Worm (Caenorhabditis elegans) whole organism, L1 larva: Measurements from ENCODE around the gene Y51H4A.22.
A peak's percentile ranks its signal among the peaks of the same experiment; 100 is the strongest.

ENCODE experiments used
- C04F5.9 ChIP-seq: sonication (generic microtip); optimal IDR thresholded peaks from 2 replicates; lab custom pipeline; 2016; ENCODE audit warnings: missing genetic modification characterization, missing compliant biosample characterization
- C16A3.4 ChIP-seq: fragments of 150-350 bp; optimal IDR thresholded peaks from 2 replicates; lab custom pipeline; 2014; ENCODE audit warnings: missing biosample characterization, missing genetic modification characterization
- C34B4.2 ChIP-seq: sonication (generic microtip); optimal IDR thresholded peaks from 2 replicates; lab custom pipeline; 2017; ENCODE audit warnings: mild to moderate bottlenecking, missing genetic modification characterization, missing compliant biosample characterization
- alr-1 ChIP-seq: fragments of 200-800 bp; sonication (Bioruptor generic); optimal IDR thresholded peaks from 2 replicates; lab custom pipeline; 2018; ENCODE audit warnings: borderline replicate concordance, mild to moderate bottlenecking, missing genetic modification characterization, missing compliant biosample characterization
- ama-1 ChIP-seq: fragments of 150-350 bp; optimal IDR thresholded peaks from 2 replicates; lab custom pipeline; 2014
- blmp-1 ChIP-seq: fragments of 150-350 bp; optimal IDR thresholded peaks from 2 replicates; lab custom pipeline; 2014; ENCODE audit warnings: missing biosample characterization, missing genetic modification characterization
- ceh-8 ChIP-seq: fragments of 200-800 bp; sonication (Bioruptor generic); optimal IDR thresholded peaks from 2 replicates; lab custom pipeline; 2018; ENCODE audit warnings: mild to moderate bottlenecking, missing genetic modification characterization, moderate library complexity, missing compliant biosample characterization
- ceh-82 ChIP-seq, 3 experiments: fragments of 150-350 bp in 1 of 3; sonication (generic microtip) in 2 of 3; optimal IDR thresholded peaks; 2 replicates each; lab custom pipeline; 2014 to 2017; ENCODE audit warnings: missing biosample characterization in 3 of 3, missing genetic modification characterization in 3 of 3
- ceh-90 ChIP-seq: sonication (generic microtip); optimal IDR thresholded peaks from 2 replicates; lab custom pipeline; 2016; ENCODE audit warnings: missing genetic modification characterization, missing compliant biosample characterization
- dpl-1 ChIP-seq, 3 experiments: fragments of 150-350 bp in 2 of 3; sonication (generic microtip) in 1 of 3; optimal IDR thresholded peaks; 2 replicates each; lab custom pipeline; 2014 to 2017; ENCODE audit warnings: missing biosample characterization in 3 of 3, missing genetic modification characterization in 3 of 3, missing genetic modification reagents in 3 of 3
- dsc-1 ChIP-seq: sonication (generic microtip); optimal IDR thresholded peaks from 2 replicates; lab custom pipeline; 2016; ENCODE audit warnings: mild to moderate bottlenecking, missing genetic modification characterization, missing compliant biosample characterization
- efl-1 ChIP-seq, 4 experiments: fragments of 150-350 bp; optimal IDR thresholded peaks in 3 of 4; peaks in 1 of 4; 1 replicate in 1 of 4; 2 replicates in 3 of 4; lab custom pipeline; 2014; ENCODE audit warnings: missing biosample characterization in 2 of 4, missing genetic modification characterization in 2 of 4, missing genetic modification reagents in 2 of 4
- egl-13 ChIP-seq: sonication (generic microtip); optimal IDR thresholded peaks from 2 replicates; lab custom pipeline; 2016; ENCODE audit warnings: missing genotype, missing genetic modification reagents, missing genetic modification characterization, missing compliant biosample characterization
- elt-2 ChIP-seq: sonication (generic microtip); optimal IDR thresholded peaks from 2 replicates; lab custom pipeline; 2016; ENCODE audit warnings: missing genetic modification characterization, mild to moderate bottlenecking, inconsistent platforms, missing compliant biosample characterization, missing genetic modification reagents
- elt-3 ChIP-seq, 6 experiments: fragments of 150-350 bp in 1 of 6; sonication (generic microtip); optimal IDR thresholded peaks; 2 replicates each; lab custom pipeline; 2017 to 2018; ENCODE audit warnings: missing biosample characterization in 6 of 6, missing genetic modification characterization in 6 of 6, inconsistent platforms in 1 of 6
- fos-1 ChIP-seq: fragments of 150-350 bp; optimal IDR thresholded peaks from 2 replicates; lab custom pipeline; 2014; ENCODE audit warnings: missing biosample characterization, missing genetic modification characterization
- grh-1 ChIP-seq: fragments of 200-800 bp; sonication (Bioruptor generic); IDR thresholded peaks from 2 replicates; pipeline ENCODE4 v1.3.6; 2022; ENCODE audit warnings: missing genetic modification reagents, missing genetic modification characterization, missing compliant biosample characterization
- hlh-17 ChIP-seq: fragments of 200-800 bp; sonication (Bioruptor generic); optimal IDR thresholded peaks from 2 replicates; lab custom pipeline; 2018; ENCODE audit warnings: missing genetic modification characterization, mild to moderate bottlenecking, missing compliant biosample characterization, moderate library complexity, borderline replicate concordance
- hlh-4 ChIP-seq: sonication (generic microtip); optimal IDR thresholded peaks from 2 replicates; lab custom pipeline; 2016; ENCODE audit warnings: mild to moderate bottlenecking, missing genetic modification characterization, missing compliant biosample characterization
- lin-13 ChIP-seq: fragments of 150-350 bp; optimal IDR thresholded peaks from 2 replicates; lab custom pipeline; 2014; ENCODE audit warnings: missing biosample characterization, missing genetic modification reagents, missing genetic modification characterization
- lin-14 ChIP-seq: fragments of 200-800 bp; sonication (Bioruptor generic); optimal IDR thresholded peaks from 2 replicates; lab custom pipeline; 2018; ENCODE audit warnings: mild to moderate bottlenecking, missing genetic modification characterization, moderate library complexity, missing compliant biosample characterization
- lin-35 ChIP-seq, 2 experiments: fragments of 150-350 bp; optimal IDR thresholded peaks; 2 replicates each; lab custom pipeline; 2014; ENCODE audit warnings: missing biosample characterization in 2 of 2, missing genetic modification characterization in 2 of 2, missing genetic modification reagents in 2 of 2
- lir-3 ChIP-seq: sonication (generic microtip); optimal IDR thresholded peaks from 2 replicates; lab custom pipeline; 2016; ENCODE audit warnings: mild to moderate bottlenecking, missing genetic modification characterization, moderate library complexity, missing compliant biosample characterization; ENCODE audit not compliant: poor library complexity
- lsy-2 ChIP-seq, 2 experiments: fragments of 150-350 bp; optimal IDR thresholded peaks; 2 replicates each; lab custom pipeline; 2014; ENCODE audit warnings: missing biosample characterization in 2 of 2, missing genetic modification characterization in 2 of 2
- mab-9 ChIP-seq: fragments of 200-800 bp; sonication (Bioruptor generic); IDR thresholded peaks from 2 replicates; pipeline ENCODE4 v1.3.6; 2022; ENCODE audit warnings: missing genetic modification reagents, missing genetic modification characterization, missing compliant biosample characterization
- mdl-1 ChIP-seq, 2 experiments: fragments of 150-350 bp; optimal IDR thresholded peaks; 2 replicates each; lab custom pipeline; 2014 to 2017; ENCODE audit warnings: missing biosample characterization in 2 of 2, missing genetic modification characterization in 2 of 2, inconsistent platforms in 1 of 2
- mef-2 ChIP-seq: fragments of 150-350 bp; optimal IDR thresholded peaks from 2 replicates; lab custom pipeline; 2014; ENCODE audit warnings: missing biosample characterization, missing genetic modification characterization
- mep-1 ChIP-seq: fragments of 150-350 bp; optimal IDR thresholded peaks from 2 replicates; lab custom pipeline; 2014; ENCODE audit warnings: missing biosample characterization, missing genetic modification characterization
- nhr-19 ChIP-seq: fragments of 200-800 bp; sonication (Bioruptor generic); conservative IDR thresholded peaks from 2 replicates; pipeline ENCODE4 v1.3.6; 2022; ENCODE audit warnings: missing genetic modification characterization, missing compliant biosample characterization
- nhr-20 ChIP-seq: sonication (generic microtip); optimal IDR thresholded peaks from 2 replicates; lab custom pipeline; 2016; ENCODE audit warnings: mild to moderate bottlenecking, missing genetic modification characterization, missing compliant biosample characterization
- nhr-28 ChIP-seq: fragments of 150-350 bp; optimal IDR thresholded peaks from 2 replicates; lab custom pipeline; 2014; ENCODE audit warnings: missing biosample characterization, missing genetic modification characterization
- nhr-47 ChIP-seq: sonication (generic microtip); optimal IDR thresholded peaks from 2 replicates; lab custom pipeline; 2016; ENCODE audit warnings: mild to moderate bottlenecking, missing genetic modification characterization, moderate library complexity, missing compliant biosample characterization
- nhr-71 ChIP-seq: sonication (generic microtip); optimal IDR thresholded peaks from 2 replicates; lab custom pipeline; 2016; ENCODE audit warnings: mild to moderate bottlenecking, missing genetic modification characterization, moderate library complexity, missing compliant biosample characterization
- nhr-76 ChIP-seq: sonication (generic microtip); optimal IDR thresholded peaks from 2 replicates; lab custom pipeline; 2017; ENCODE audit warnings: missing biosample characterization, missing genetic modification characterization
- nhr-77 ChIP-seq: fragments of 150-350 bp; optimal IDR thresholded peaks from 2 replicates; lab custom pipeline; 2014; ENCODE audit warnings: missing biosample characterization, missing genetic modification characterization
- nhr-85 ChIP-seq: sonication (generic microtip); peaks from one replicate; lab custom pipeline; 2016; ENCODE audit warnings: missing genetic modification characterization, inconsistent platforms, missing compliant biosample characterization
- nhr-90 ChIP-seq: sonication (generic microtip); optimal IDR thresholded peaks from 2 replicates; lab custom pipeline; 2016; ENCODE audit warnings: mild to moderate bottlenecking, missing genetic modification characterization, missing compliant biosample characterization; ENCODE audit not compliant: poor library complexity
- pqm-1 ChIP-seq: sonication (generic microtip); optimal IDR thresholded peaks from 3 replicates; lab custom pipeline; 2017; ENCODE audit warnings: missing biosample characterization, missing genetic modification characterization
- rnt-1 ChIP-seq: sonication (generic microtip); optimal IDR thresholded peaks from 2 replicates; lab custom pipeline; 2016; ENCODE audit warnings: mild to moderate bottlenecking, missing genetic modification characterization, moderate library complexity, missing compliant biosample characterization
- snpc-4 ChIP-seq: fragments of 150-350 bp; optimal IDR thresholded peaks from 2 replicates; lab custom pipeline; 2014; ENCODE audit warnings: missing biosample characterization, missing genetic modification characterization
- snu-23 ChIP-seq: sonication (generic microtip); optimal IDR thresholded peaks from 2 replicates; lab custom pipeline; 2016; ENCODE audit warnings: missing genetic modification characterization, missing compliant biosample characterization
- swsn-7 ChIP-seq: sonication (generic microtip); optimal IDR thresholded peaks from 2 replicates; lab custom pipeline; 2016; ENCODE audit warnings: missing genetic modification characterization, missing compliant biosample characterization
- tlp-1 ChIP-seq: fragments of 150-350 bp; optimal IDR thresholded peaks from 2 replicates; lab custom pipeline; 2014; ENCODE audit warnings: missing biosample characterization, missing genetic modification characterization
- unc-30 ChIP-seq: sonication (generic microtip); optimal IDR thresholded peaks from 2 replicates; lab custom pipeline; 2017; ENCODE audit warnings: missing biosample characterization, missing genetic modification characterization
- unc-62 ChIP-seq: fragments of 150-350 bp; optimal IDR thresholded peaks from 2 replicates; lab custom pipeline; 2014; ENCODE audit warnings: missing biosample characterization, missing genetic modification reagents, missing genetic modification characterization
- unc-86 ChIP-seq: sonication (generic microtip); optimal IDR thresholded peaks from 2 replicates; lab custom pipeline; 2016; ENCODE audit warnings: missing genetic modification characterization, missing compliant biosample characterization
- vab-15 ChIP-seq: sonication (generic microtip); optimal IDR thresholded peaks from 2 replicates; lab custom pipeline; 2017; ENCODE audit warnings: missing genotype, mild to moderate bottlenecking, missing genetic modification characterization, missing compliant biosample characterization

Gene Y51H4A.22

DNA sequence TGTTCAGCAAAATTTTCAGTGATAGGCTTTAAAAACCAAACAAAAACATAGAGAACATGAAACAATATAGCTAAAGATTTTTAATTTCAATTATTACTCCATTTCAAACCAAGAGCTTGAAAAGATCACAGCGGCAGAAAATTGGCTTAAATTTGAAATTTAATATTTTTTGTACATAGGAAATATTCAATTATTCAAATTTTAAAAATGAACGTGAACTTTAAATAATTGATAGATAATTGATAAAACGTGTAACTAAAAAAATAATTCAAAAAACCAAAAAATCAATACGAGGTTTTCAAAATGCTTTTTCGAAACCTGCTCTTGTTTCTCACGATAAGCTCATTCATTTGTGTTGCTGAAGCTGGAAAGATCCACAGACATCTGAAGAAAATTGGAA lies at the start of gene Y51H4A.22:
Y51H4A.22 (plus strand) TSS at position 301 of the 400 bp plus-strand sequence.
- TF ChIP-seq vab-15 (no peak), ama-1 (lab: Kevin White, UChicago) (no peak), tlp-1 (tag; lab: Kevin White, UChicago) (no peak), mep-1 (tag; lab: Kevin White, UChicago) (no peak), C04F5.9 (tag; lab: Kevin White, UChicago) (no peak), fos-1 (no peak), mab-9 (GFP tag; lab: Robert Waterston, UW) (no peak), blmp-1 (no peak)

DNA sequence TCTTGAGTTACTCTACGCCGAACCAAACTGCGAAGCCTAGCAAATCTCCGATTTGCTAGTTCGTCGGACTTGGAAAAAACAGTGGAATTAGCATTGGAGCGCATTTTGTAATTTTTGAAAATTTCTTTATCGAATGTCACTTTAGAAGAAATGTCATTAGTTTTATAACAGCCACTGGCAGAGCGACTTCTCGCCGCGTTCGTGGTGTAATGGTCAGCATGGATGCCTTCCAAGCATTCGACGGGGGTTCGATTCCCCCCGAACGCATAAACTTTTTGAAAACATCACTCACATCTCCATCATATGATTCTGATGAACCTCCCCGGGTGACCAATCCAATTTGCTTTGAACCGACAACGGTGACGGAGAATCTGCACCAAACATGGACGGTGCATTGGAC lies 38.7 kb upstream of the Y51H4A.22 start:
- peak; percentile 32; the same call in 1 of the 2 replicates for TF ChIP-seq nhr-19 (GFP tag; lab: Robert Waterston, UW)

DNA sequence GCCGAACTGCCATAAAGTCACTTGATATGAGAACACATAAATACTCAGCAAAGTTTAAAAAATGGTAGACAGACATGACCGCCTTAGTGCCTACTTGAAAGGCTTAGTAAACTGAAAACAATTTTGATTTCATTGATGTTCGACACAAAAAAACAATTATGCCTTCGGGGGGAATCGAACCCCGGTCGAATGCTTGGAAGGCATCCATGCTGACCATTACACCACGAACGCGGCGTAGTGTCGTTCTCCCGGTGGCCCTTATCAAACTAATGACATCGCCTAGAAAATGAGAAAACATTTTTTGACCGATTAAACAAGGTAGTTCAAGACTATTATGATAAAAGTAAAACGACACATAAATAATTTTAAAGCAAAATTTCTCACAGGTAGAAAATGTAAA lies 36.3 kb upstream of the Y51H4A.22 start:
- TF ChIP-seq dpl-1 (GFP tag; optimal IDR thresholded peaks at IDR 0.05; lab: Kevin White, UChicago) (peak in 1 of 3 experiments; percentile 7), ceh-90 (tag; lab: Kevin White, UChicago) (no peak), nhr-85 (tag; lab: Kevin White, UChicago) (no peak), elt-3 (tag; optimal IDR thresholded peaks at IDR 0.05; lab: Kevin White, UChicago) (no peak), lin-13 (GFP tag; lab: Kevin White, UChicago) (peak; percentile 12), mdl-1 (tag; optimal IDR thresholded peaks at IDR 0.05; lab: Kevin White, UChicago) (peak in 1 of 2 experiments; percentile 6), rnt-1 (tag; lab: Kevin White, UChicago) (no peak), nhr-19 (GFP tag; lab: Robert Waterston, UW) (peak; percentile 32; the same call in 1 of the 2 replicates), lir-3 (tag; lab: Kevin White, UChicago) (peak; percentile 27), ceh-8 (GFP tag; lab: Kevin White, UChicago) (no peak), hlh-17 (no peak), lin-14 (GFP tag; lab: Kevin White, UChicago) (no peak), mef-2 (tag; lab: Kevin White, UChicago) (no peak), ama-1 (lab: Kevin White, UChicago) (no peak), nhr-20 (peak; percentile 35), pqm-1 (no peak), tlp-1 (tag; lab: Kevin White, UChicago) (no peak), dsc-1 (tag; lab: Kevin White, UChicago) (peak; percentile 29), nhr-71 (tag; lab: Kevin White, UChicago) (no peak), efl-1 (optimal IDR thresholded peaks at IDR 0.05; lab: Kevin White, UChicago) (peak in 1 of 2 experiments; percentile 27), efl-1 (GFP tag; optimal IDR thresholded peaks at IDR 0.05 in 1 of 2; lab: Kevin White, UChicago) (peak in 1 of 2 experiments; percentile 12), alr-1 (tag; lab: Kevin White, UChicago) (no peak), snpc-4 (peak; percentile 7), nhr-77 (tag; lab: Kevin White, UChicago) (peak; percentile 17), egl-13 (tag; lab: Kevin White, UChicago) (no peak), elt-2 (no peak), nhr-28 (tag; lab: Kevin White, UChicago) (no peak), lin-35 (GFP tag; optimal IDR thresholded peaks at IDR 0.05; lab: Kevin White, UChicago) (peak in 1 of 2 experiments; percentile 73), blmp-1 (peak; percentile 14), ceh-82 (tag; optimal IDR thresholded peaks at IDR 0.05; lab: Kevin White, UChicago) (peak in 1 of 3 experiments; percentile 4), C16A3.4 (tag; lab: Kevin White, UChicago) (peak; percentile 47), unc-30 (tag; lab: Kevin White, UChicago) (no peak), snu-23 (GFP tag; lab: Kevin White, UChicago) (peak; percentile 69), nhr-47 (peak; percentile 22), mep-1 (tag; lab: Kevin White, UChicago) (no peak), C34B4.2 (tag; lab: Kevin White, UChicago) (no peak), unc-86 (tag; lab: Kevin White, UChicago) (no peak), hlh-4 (no peak), nhr-76 (tag; lab: Kevin White, UChicago) (no peak), nhr-90 (tag; lab: Kevin White, UChicago) (peak; percentile 36), grh-1 (no peak), unc-62 (GFP tag; lab: Kevin White, UChicago) (no peak), lsy-2 (tag; optimal IDR thresholded peaks at IDR 0.05; lab: Kevin White, UChicago) (peak in 1 of 2 experiments; percentile 58), vab-15 (no peak), swsn-7 (tag; lab: Kevin White, UChicago) (no peak)
